Fruit fly (Drosophila melanogaster) whole organism, embryonic: ENCODE results near the gene sni.
A peak's percentile ranks its signal among the peaks of the same experiment; 100 is the strongest.

Source experiments
- ATbp ChIP-seq: fragments of 200-800 bp; sonication (Bioruptor generic); optimal IDR thresholded peaks from 2 replicates; lab custom pipeline; 2017; ENCODE audit warnings: missing biosample characterization, mild to moderate bottlenecking, missing genetic modification characterization, missing genetic modification reagents
- B-H2 ChIP-seq: fragments of 200-800 bp; sonication (Bioruptor generic); optimal IDR thresholded peaks from 2 replicates; lab custom pipeline; 2018; ENCODE audit warnings: missing biosample characterization, mild to moderate bottlenecking, missing genetic modification characterization
- Blimp-1 ChIP-seq: fragments of 200-800 bp; sonication (Bioruptor generic); optimal IDR thresholded peaks from 3 replicates; lab custom pipeline; 2018; ENCODE audit warnings: missing biosample characterization, missing genetic modification characterization, mild to moderate bottlenecking, moderate library complexity, missing genetic modification reagents
- CG11504 ChIP-seq: fragments of 200-800 bp; sonication (Bioruptor generic); optimal IDR thresholded peaks from 3 replicates; lab custom pipeline; 2019; ENCODE audit warnings: missing biosample characterization, mild to moderate bottlenecking, missing genetic modification characterization, moderate library complexity
- CG12071 ChIP-seq: fragments of 200-800 bp; sonication (Bioruptor generic); optimal IDR thresholded peaks from 3 replicates; lab custom pipeline; 2018; ENCODE audit warnings: missing biosample characterization, mild to moderate bottlenecking, missing genetic modification characterization
- CG12155 ChIP-seq: fragments of 200-800 bp; sonication (Bioruptor generic); optimal IDR thresholded peaks from 3 replicates; lab custom pipeline; 2016; ENCODE audit warnings: missing biosample characterization, missing genetic modification characterization
- CG12769 ChIP-seq: fragments of 200-800 bp; sonication (Bioruptor generic); optimal IDR thresholded peaks from 2 replicates; lab custom pipeline; 2019; ENCODE audit warnings: missing biosample characterization, mild to moderate bottlenecking, missing genetic modification characterization, moderate library complexity
- CG14014 ChIP-seq: fragments of 200-800 bp; sonication (Bioruptor generic); IDR thresholded peaks from 2 replicates; pipeline ENCODE4 v1.3.6; 2022; ENCODE audit warnings: missing biosample characterization, missing genetic modification characterization
- CG14710 ChIP-seq: fragments of 200-800 bp; sonication (Bioruptor generic); optimal IDR thresholded peaks from 3 replicates; lab custom pipeline; 2019; ENCODE audit warnings: missing biosample characterization, mild to moderate bottlenecking, missing genetic modification characterization, moderate library complexity
- CG1529 ChIP-seq: fragments of 200-800 bp; sonication (Bioruptor generic); optimal IDR thresholded peaks from 3 replicates; lab custom pipeline; 2018; ENCODE audit warnings: missing biosample characterization, missing genetic modification characterization
- CG1603 ChIP-seq: fragments of 200-800 bp; sonication (Bioruptor generic); optimal IDR thresholded peaks from 2 replicates; lab custom pipeline; 2019; ENCODE audit warnings: missing biosample characterization, mild to moderate bottlenecking, missing genetic modification characterization, moderate library complexity
- CG17328 ChIP-seq: fragments of 200-800 bp; sonication (Bioruptor generic); IDR thresholded peaks from 2 replicates; pipeline ENCODE4 v1.3.6; 2022; ENCODE audit warnings: missing biosample characterization, missing genetic modification characterization
- CG17359 ChIP-seq: fragments of 200-800 bp; sonication (Bioruptor generic); optimal IDR thresholded peaks from 3 replicates; lab custom pipeline; 2018; ENCODE audit warnings: missing biosample characterization, mild to moderate bottlenecking, missing genetic modification characterization, moderate library complexity
- CG17829 ChIP-seq: fragments of 200-800 bp; optimal IDR thresholded peaks from 2 replicates; lab custom pipeline; 2019; ENCODE audit warnings: missing biosample characterization, mild to moderate bottlenecking, missing genetic modification characterization, moderate library complexity
- CG31441 ChIP-seq: fragments of 200-800 bp; sonication (Bioruptor generic); IDR thresholded peaks from 2 replicates; pipeline ENCODE4 v1.3.6; 2022; ENCODE audit warnings: missing biosample characterization, missing genetic modification characterization
- CG32532 ChIP-seq: fragments of 200-800 bp; sonication (Bioruptor generic); IDR thresholded peaks from 2 replicates; pipeline ENCODE4 v1.3.6; 2022; ENCODE audit warnings: missing biosample characterization, missing genetic modification characterization
- CG4730 ChIP-seq: fragments of 200-800 bp; sonication (Bioruptor generic); IDR thresholded peaks from 2 replicates; pipeline ENCODE4 v1.3.6; 2022; ENCODE audit warnings: missing biosample characterization, missing genetic modification characterization
- CG4820 ChIP-seq: fragments of 200-800 bp; sonication (Bioruptor generic); optimal IDR thresholded peaks from 3 replicates; lab custom pipeline; 2016; ENCODE audit warnings: missing biosample characterization, missing genetic modification characterization
- CG5245 ChIP-seq: fragments of 200-800 bp; sonication (Bioruptor generic); optimal IDR thresholded peaks from 3 replicates; lab custom pipeline; 2016; ENCODE audit warnings: missing biosample characterization, missing genetic modification characterization
- CG8388 ChIP-seq: fragments of 200-800 bp; sonication (Bioruptor generic); optimal IDR thresholded peaks from 2 replicates; lab custom pipeline; 2019; ENCODE audit warnings: missing biosample characterization, mild to moderate bottlenecking, missing genetic modification characterization, moderate library complexity
- Drgx ChIP-seq: fragments of 200-800 bp; sonication (Bioruptor generic); IDR thresholded peaks from 2 replicates; pipeline ENCODE4 v1.3.6; 2022; ENCODE audit warnings: missing biosample characterization, missing genetic modification characterization
- Hr3 ChIP-seq: fragments of 200-800 bp; sonication (Bioruptor generic); optimal IDR thresholded peaks from 3 replicates; lab custom pipeline; 2016; ENCODE audit warnings: missing biosample characterization, missing genetic modification characterization
- Hsf ChIP-seq: fragments of 200-800 bp; sonication (Bioruptor generic); optimal IDR thresholded peaks from 3 replicates; lab custom pipeline; 2016; ENCODE audit warnings: missing biosample characterization, missing genetic modification characterization
- MTF-1 ChIP-seq: fragments of 200-800 bp; sonication (Bioruptor generic); optimal IDR thresholded peaks from 2 replicates; lab custom pipeline; 2018; ENCODE audit warnings: missing biosample characterization, mild to moderate bottlenecking, missing genetic modification characterization, borderline replicate concordance
- Med ChIP-seq: fragments of 200-800 bp; sonication (Bioruptor generic); peaks from one replicate; lab custom pipeline; 2016; ENCODE audit warnings: missing biosample characterization, missing genetic modification characterization, mild to moderate bottlenecking, inconsistent platforms, moderate library complexity
- Oli ChIP-seq: fragments of 200-800 bp; sonication (Bioruptor generic); optimal IDR thresholded peaks from 2 replicates; lab custom pipeline; 2018; ENCODE audit warnings: missing biosample characterization, mild to moderate bottlenecking, missing genetic modification characterization, moderate library complexity
- Opbp ChIP-seq: fragments of 200-800 bp; sonication (Bioruptor generic); IDR thresholded peaks from 3 replicates; pipeline ENCODE4 v1.3.6; 2022; ENCODE audit warnings: missing biosample characterization, missing genetic modification characterization; ENCODE audit not compliant: partially characterized antibody
- Optix ChIP-seq: fragments of 200-800 bp; sonication (Bioruptor generic); IDR thresholded peaks from 3 replicates; pipeline ENCODE4 v1.3.6; 2022; ENCODE audit warnings: missing biosample characterization, missing genetic modification characterization
- Poxn ChIP-seq: fragments of 200-800 bp; sonication (Bioruptor generic); IDR thresholded peaks from 2 replicates; pipeline ENCODE4 v1.3.6; 2022; ENCODE audit warnings: missing biosample characterization, missing genetic modification characterization
- Sox102F ChIP-seq: fragments of 200-800 bp; sonication (Bioruptor generic); optimal IDR thresholded peaks from 2 replicates; lab custom pipeline; 2018; ENCODE audit warnings: missing biosample characterization, mild to moderate bottlenecking, missing genetic modification characterization, moderate library complexity
- TFAM ChIP-seq: fragments of 200-800 bp; sonication (Bioruptor generic); optimal IDR thresholded peaks from 2 replicates; lab custom pipeline; 2017; ENCODE audit warnings: missing biosample characterization, missing genetic modification characterization, inconsistent platforms
- Xbp1 ChIP-seq: fragments of 200-800 bp; sonication (Bioruptor generic); optimal IDR thresholded peaks from 3 replicates; lab custom pipeline; 2016; ENCODE audit warnings: missing biosample characterization, mild to moderate bottlenecking, missing genetic modification characterization
- ara ChIP-seq: fragments of 200-800 bp; sonication (Bioruptor generic); IDR thresholded peaks from 2 replicates; pipeline ENCODE4 v1.3.6; 2022; ENCODE audit warnings: missing biosample characterization, missing genetic modification characterization
- bsh ChIP-seq, 2 experiments: fragments of 200-800 bp; sonication (Bioruptor generic); optimal IDR thresholded peaks; 2 replicates each; lab custom pipeline; 2017 to 2018; ENCODE audit warnings: mild to moderate bottlenecking in 2 of 2, missing biosample characterization in 2 of 2, missing genetic modification characterization in 2 of 2, moderate library complexity in 1 of 2
- ci ChIP-seq: fragments of 200-800 bp; sonication (Bioruptor generic); IDR thresholded peaks from 3 replicates; pipeline ENCODE4 v1.3.6; 2022; ENCODE audit warnings: missing biosample characterization, missing genetic modification characterization
- croc ChIP-seq: fragments of 200-800 bp; sonication (Bioruptor generic); conservative IDR thresholded peaks from 3 replicates; pipeline ENCODE4 v1.3.6; 2022; ENCODE audit warnings: missing biosample characterization, missing genetic modification characterization
- dati ChIP-seq: fragments of 200-800 bp; sonication (Bioruptor generic); IDR thresholded peaks from 2 replicates; pipeline ENCODE4 v1.3.6; 2022; ENCODE audit warnings: missing biosample characterization, missing genetic modification characterization
- dpn ChIP-seq, 2 experiments: fragments of 200-800 bp; sonication (Bioruptor generic); optimal IDR thresholded peaks; 3 replicates each; lab custom pipeline; 2016; ENCODE audit warnings: missing biosample characterization in 2 of 2, missing genetic modification characterization in 2 of 2
- fd64A ChIP-seq: fragments of 200-800 bp; sonication (Bioruptor generic); optimal IDR thresholded peaks from 3 replicates; lab custom pipeline; 2018; ENCODE audit warnings: missing biosample characterization, mild to moderate bottlenecking, missing genetic modification characterization
- gsb-n ChIP-seq: fragments of 200-800 bp; sonication (Bioruptor generic); optimal IDR thresholded peaks from 3 replicates; lab custom pipeline; 2018; ENCODE audit warnings: missing biosample characterization, mild to moderate bottlenecking, missing genetic modification characterization
- ind ChIP-seq: fragments of 200-800 bp; sonication (Bioruptor generic); optimal IDR thresholded peaks from 3 replicates; lab custom pipeline; 2016; ENCODE audit warnings: missing biosample characterization, missing genetic modification characterization
- jing ChIP-seq: fragments of 200-800 bp; sonication (Bioruptor generic); optimal IDR thresholded peaks from 2 replicates; lab custom pipeline; 2018; ENCODE audit warnings: missing biosample characterization, mild to moderate bottlenecking, missing genetic modification characterization
- kni ChIP-seq: fragments of 200-800 bp; sonication (Bioruptor generic); optimal IDR thresholded peaks from 3 replicates; lab custom pipeline; 2017; ENCODE audit warnings: mild to moderate bottlenecking, missing biosample characterization, missing genetic modification reagents, missing genetic modification characterization
- lola ChIP-seq, 3 experiments: fragments of >200 bp in 2 of 3; fragments of 200-800 bp in 1 of 3; sonication (Bioruptor generic) in 1 of 3; optimal IDR thresholded peaks; 2 replicates each; lab custom pipeline; 2017 to 2019; ENCODE audit warnings: missing biosample characterization in 3 of 3, missing genetic modification characterization in 3 of 3, mild to moderate bottlenecking in 1 of 3, moderate library complexity in 1 of 3
- org-1 ChIP-seq: fragments of 200-800 bp; sonication (Bioruptor generic); optimal IDR thresholded peaks from 2 replicates; lab custom pipeline; 2017; ENCODE audit warnings: missing biosample characterization, missing genetic modification characterization
- phol ChIP-seq: fragments of 200-800 bp; sonication (Bioruptor generic); optimal IDR thresholded peaks from 3 replicates; lab custom pipeline; 2018; ENCODE audit warnings: missing biosample characterization, mild to moderate bottlenecking, missing genetic modification characterization, moderate library complexity
- row ChIP-seq: fragments of 200-800 bp; sonication (Bioruptor generic); IDR thresholded peaks from 3 replicates; pipeline ENCODE4 v1.3.6; 2022; ENCODE audit warnings: missing biosample characterization, missing genetic modification characterization
- sqz ChIP-seq: fragments of 200-800 bp; sonication (Bioruptor generic); optimal IDR thresholded peaks from 3 replicates; lab custom pipeline; 2018; ENCODE audit warnings: missing biosample characterization, mild to moderate bottlenecking, missing genetic modification characterization
- z ChIP-seq: fragments of 200-800 bp; sonication (Bioruptor generic); IDR thresholded peaks from 3 replicates; pipeline ENCODE4 v1.3.6; 2022; ENCODE audit warnings: missing biosample characterization, missing genetic modification characterization
- zfh1 ChIP-seq: fragments of 200-800 bp; sonication (Bioruptor generic); IDR thresholded peaks from 3 replicates; pipeline ENCODE4 v1.3.6; 2022; ENCODE audit warnings: missing biosample characterization, missing genetic modification characterization

The sni gene

DNA sequence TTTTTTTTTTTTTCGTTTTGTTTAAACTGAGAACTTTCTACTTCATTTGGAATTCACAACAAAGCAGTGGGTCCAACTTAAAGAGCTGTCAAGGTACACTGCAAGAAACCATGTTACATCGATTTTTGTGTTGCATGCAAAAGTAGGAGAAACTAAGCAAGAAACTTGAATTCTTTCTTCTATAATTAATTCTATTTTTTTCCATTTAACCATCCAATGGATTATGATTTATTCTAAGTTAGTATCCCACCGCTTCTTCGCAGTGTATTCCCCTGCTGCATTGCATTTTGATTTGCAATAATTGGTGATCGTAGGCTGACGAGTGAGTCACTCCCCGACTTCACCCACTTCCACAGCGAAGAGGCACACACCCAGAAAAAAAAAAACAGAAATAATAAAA lies 16.1 kb upstream of the sni start (continued):
- TF ChIP-seq org-1 (GFP tag; lab: Kevin White, UChicago) (no peak), Opbp (GFP tag; lab: Robert Waterston, UW) (no peak), kni (GFP tag; lab: Kevin White, UChicago) (peak; percentile 42), Sox102F (GFP tag; lab: Kevin White, UChicago) (peak; percentile 31), Optix (GFP tag; lab: Robert Waterston, UW) (no peak), CG17328 (peak; percentile 44), CG31441 (GFP tag; lab: Robert Waterston, UW) (peak; percentile 37; the same call in 1 of the 2 replicates), dpn (GFP tag; optimal IDR thresholded peaks at IDR 0.05; lab: Kevin White, UChicago) (peak in 1 of 2 experiments; percentile 28), CG4820 (GFP tag; lab: Kevin White, UChicago) (peak; percentile 7), CG14014 (no peak), jing (GFP tag; lab: Kevin White, UChicago) (no peak), Hsf (GFP tag; lab: Kevin White, UChicago) (peak; percentile 12), croc (GFP tag; lab: Robert Waterston, UW) (peak; percentile 37; the same call in 1 of the 3 replicates), CG11504 (peak; percentile 41), CG12155 (GFP tag; lab: Kevin White, UChicago) (no peak), Hr3 (peak; percentile 7), ATbp (peak; percentile 36), fd64A (GFP tag; lab: Kevin White, UChicago) (no peak), CG4730 (GFP tag; lab: Robert Waterston, UW) (peak; percentile 34; the same call in 1 of the 2 replicates), CG32532 (no peak), Med (peak; percentile 67), ind (GFP tag; lab: Kevin White, UChicago) (peak; percentile 19), MTF-1 (GFP tag; lab: Kevin White, UChicago) (no peak), gsb-n (tag; lab: Kevin White, UChicago) (peak; percentile 40), bsh (GFP tag; optimal IDR thresholded peaks at IDR 0.05; lab: Kevin White, UChicago) (peak in 1 of 2 experiments; percentile 72), zfh1 (GFP tag; lab: Robert Waterston, UW) (peak; percentile 64), CG12071 (no peak), sqz (GFP tag; lab: Kevin White, UChicago) (peak; percentile 7), Xbp1 (peak; percentile 36), CG12769 (no peak), row (GFP tag; lab: Robert Waterston, UW) (0 out of 3 replicates have a peak, but pooled peaks have one; percentile 18), Drgx (GFP tag; lab: Robert Waterston, UW) (peak; percentile 65), TFAM (GFP tag; lab: Kevin White, UChicago) (no peak), Blimp-1 (GFP tag; lab: Kevin White, UChicago) (peak; percentile 78), CG14710 (peak; percentile 36), CG1529 (GFP tag; lab: Kevin White, UChicago) (peak; percentile 13), dati (GFP tag; lab: Robert Waterston, UW) (no peak), z (GFP tag; lab: Robert Waterston, UW) (no peak), Poxn (GFP tag; lab: Robert Waterston, UW) (no peak), ci (GFP tag; lab: Robert Waterston, UW) (0 out of 3 replicates have a peak, but pooled peaks have one; percentile 48), ara (GFP tag; lab: Robert Waterston, UW) (peak; percentile 53; the same call in 1 of the 2 replicates), Oli (tag; lab: Kevin White, UChicago) (peak; percentile 24), phol (peak; percentile 48), CG1603 (tag; lab: Kevin White, UChicago) (peak; percentile 49), lola (GFP tag; optimal IDR thresholded peaks at IDR 0.05; lab: Kevin White, UChicago) (peak in 1 of 3 experiments; percentile 14), B-H2 (no peak), CG17829 (peak; percentile 12), CG8388 (GFP tag; lab: Kevin White, UChicago) (peak; percentile 18), CG17359 (tag; lab: Kevin White, UChicago) (peak; percentile 33), CG5245 (GFP tag; lab: Kevin White, UChicago) (peak; percentile 10)
